Worm (Caenorhabditis elegans): ENCODE measurements around the gene sre-49.

sre-49 gene

ce11 chrII:12362262-12362661 lies 43.6 kb downstream of the sre-49 start:
- TF ChIP-seq ceh-44 (GFP tag; IDR thresholded peaks at IDR 0.05) (0 out of 2 replicates have a peak, but pooled peaks have one; percentile 12), ceh-20 (GFP tag; IDR thresholded peaks at IDR 0.05) (no peak), F44E2.7 (GFP tag; IDR thresholded peaks at IDR 0.05) (0 out of 2 replicates have a peak, but pooled peaks have one; percentile 13), mes-2 (tag; optimal IDR thresholded peaks at IDR 0.05; ENCODE audit: poor library complexity, severe bottlenecking) (peak; percentile 46), mdt-29 (GFP tag; IDR thresholded peaks at IDR 0.05) (no peak), ceh-62 (tag; optimal IDR thresholded peaks at IDR 0.05) (no peak), hmg-1.1 (GFP tag; IDR thresholded peaks at IDR 0.05) (no peak), dmd-9 (GFP tag; IDR thresholded peaks at IDR 0.05) (no peak), daf-8 (GFP tag; IDR thresholded peaks at IDR 0.05) (no peak), hlh-11 (tag; optimal IDR thresholded peaks at IDR 0.05) (no peak), ZK546.5 (tag; optimal IDR thresholded peaks at IDR 0.05) (no peak), lin-38 (GFP tag; IDR thresholded peaks at IDR 0.05) (peak; percentile 46), pha-4 (GFP tag; IDR thresholded peaks at IDR 0.05) (peak; percentile 35; the same call in 1 of the 2 replicates), pha-4 (tag; optimal IDR thresholded peaks at IDR 0.05) (no peak), zag-1 (tag; optimal IDR thresholded peaks at IDR 0.05) (no peak), vab-7 (GFP tag; IDR thresholded peaks at IDR 0.05) (peak; percentile 54; the same call in 1 of the 2 replicates), aly-2 (tag; optimal IDR thresholded peaks at IDR 0.05) (no peak), nhr-41 (GFP tag; IDR thresholded peaks at IDR 0.05) (no peak), spr-3 (GFP tag; optimal IDR thresholded peaks at IDR 0.05) (no peak), tag-97 (GFP tag; IDR thresholded peaks at IDR 0.05) (no peak), madf-9 (GFP tag; conservative IDR thresholded peaks at IDR 0.05) (0 out of 2 replicates have a peak, but pooled peaks have one; percentile 29), dmd-8 (GFP tag; IDR thresholded peaks at IDR 0.05) (no peak), Y5F2A.4 (GFP tag; optimal IDR thresholded peaks at IDR 0.05) (no peak), nhr-6 (tag; optimal IDR thresholded peaks at IDR 0.05) (no peak), nhr-76 (tag; optimal IDR thresholded peaks at IDR 0.05) (no peak), Y48G9A.11 (GFP tag; IDR thresholded peaks at IDR 0.05) (peak; percentile 48; the same call in 1 of the 2 replicates), ceh-32 (tag; optimal IDR thresholded peaks at IDR 0.05; ENCODE audit: poor library complexity) (no peak), mxl-2 (GFP tag; conservative IDR thresholded peaks at IDR 0.05) (no peak), unc-39 (tag; optimal IDR thresholded peaks at IDR 0.05) (no peak), nhr-237 (tag; optimal IDR thresholded peaks at IDR 0.05) (no peak), egl-43 (GFP tag; IDR thresholded peaks at IDR 0.05) (peak; percentile 74), ZK337.2 (GFP tag; IDR thresholded peaks at IDR 0.05) (0 out of 2 replicates have a peak, but pooled peaks have one; percentile 36), daf-12 (tag; optimal IDR thresholded peaks at IDR 0.05) (no peak), F26F4.8 (GFP tag; conservative IDR thresholded peaks at IDR 0.05) (0 out of 2 replicates have a peak, but pooled peaks have one; percentile 44), arid-1 (GFP tag; conservative IDR thresholded peaks at IDR 0.05) (0 out of 2 replicates have a peak, but pooled peaks have one; percentile 11), nhr-25 (tag; optimal IDR thresholded peaks at IDR 0.05; ENCODE audit: borderline replicate concordance, insufficient read depth) (no peak), lim-7 (GFP tag; IDR thresholded peaks at IDR 0.05) (peak; percentile 80; the same call in 1 of the 2 replicates), duxl-1 (tag; optimal IDR thresholded peaks at IDR 0.05; ENCODE audit: poor library complexity) (peak; percentile 21), lin-39 (tag; optimal IDR thresholded peaks at IDR 0.05) (no peak), snpc-1.2 (GFP tag; IDR thresholded peaks at IDR 0.05) (peak; percentile 20; the same call in 1 of the 2 replicates), Y75B8A.6 (GFP tag; IDR thresholded peaks at IDR 0.05) (no peak)

ce11 chrII:12369202-12369601 lies 50.6 kb downstream of the sre-49 start:
- TF ChIP-seq hif-1 (tag; optimal IDR thresholded peaks at IDR 0.05) (peak in 1 of 2 experiments; percentile 16), set-16 (GFP tag; IDR thresholded peaks at IDR 0.05) (peak; percentile 66), unc-62 (GFP tag; optimal IDR thresholded peaks at IDR 0.05 in 1 of 2) (no peak), unc-62 (tag; optimal IDR thresholded peaks at IDR 0.05) (no peak)

Data from whole organism, L4 larva.